Worm (Caenorhabditis elegans) whole organism, young adult: ENCODE measurements around the gene mog-5.

Source experiments
- B0035.1 ChIP-seq: sonication (generic microtip); optimal IDR thresholded peaks from 2 replicates; lab custom pipeline; 2016; ENCODE audit warnings: missing genetic modification characterization, mild to moderate bottlenecking, missing compliant biosample characterization, missing genotype, missing genetic modification reagents
- B0336.3 ChIP-seq: fragments of 200-800 bp; sonication (Bioruptor generic); IDR thresholded peaks from 2 replicates; pipeline ENCODE4 v1.3.6; 2022; ENCODE audit warnings: missing genetic modification characterization, missing compliant biosample characterization
- F49E8.2 ChIP-seq: sonication (generic microtip); optimal IDR thresholded peaks from 3 replicates; lab custom pipeline; 2017; ENCODE audit warnings: missing genetic modification characterization, mild to moderate bottlenecking, missing compliant biosample characterization, antibody characterized with exemption, moderate library complexity; ENCODE audit not compliant: insufficient read depth
- F52B5.7 ChIP-seq: sonication (generic microtip); optimal IDR thresholded peaks from 2 replicates; lab custom pipeline; 2016; ENCODE audit warnings: mild to moderate bottlenecking, missing genetic modification characterization, missing compliant biosample characterization
- F57A8.1 ChIP-seq: fragments of 200-800 bp; sonication (Bioruptor generic); optimal IDR thresholded peaks from 2 replicates; lab custom pipeline; 2018; ENCODE audit warnings: mild to moderate bottlenecking, missing genetic modification characterization, moderate library complexity, missing compliant biosample characterization
- K12H6.12 ChIP-seq: fragments of 200-800 bp; sonication (Bioruptor generic); optimal IDR thresholded peaks from 2 replicates; lab custom pipeline; 2018; ENCODE audit warnings: mild to moderate bottlenecking, missing genetic modification characterization, missing compliant biosample characterization
- Y53G8AR.9 ChIP-seq: fragments of 200-800 bp; sonication (Bioruptor generic); conservative IDR thresholded peaks from 2 replicates; pipeline ENCODE4 v1.3.6; 2022; ENCODE audit warnings: missing genetic modification reagents, missing genetic modification characterization, missing compliant biosample characterization
- Y79H2A.3 ChIP-seq: fragments of 200-800 bp; sonication (Bioruptor generic); conservative IDR thresholded peaks from 2 replicates; pipeline ENCODE4 v1.3.6; 2022; ENCODE audit warnings: missing genetic modification reagents, missing genetic modification characterization, missing compliant biosample characterization
- Y95B8A.8 ChIP-seq: fragments of 200-800 bp; sonication (Bioruptor generic); IDR thresholded peaks from 2 replicates; pipeline ENCODE4 v1.3.6; 2022; ENCODE audit warnings: missing genetic modification reagents, missing genetic modification characterization, missing compliant biosample characterization
- aptf-3 ChIP-seq: fragments of 200-800 bp; sonication (Bioruptor generic); IDR thresholded peaks from 2 replicates; pipeline ENCODE4 v1.3.6; 2022; ENCODE audit warnings: missing genetic modification characterization, missing compliant biosample characterization
- ccch-3 ChIP-seq: fragments of 200-800 bp; sonication (Bioruptor generic); optimal IDR thresholded peaks from 2 replicates; lab custom pipeline; 2018; ENCODE audit warnings: mild to moderate bottlenecking, missing genetic modification characterization, missing compliant biosample characterization
- cebp-1 ChIP-seq, 2 experiments: fragments of 200-800 bp in 1 of 2; sonication (Bioruptor generic) in 1 of 2; sonication (generic microtip) in 1 of 2; IDR thresholded peaks in 1 of 2; optimal IDR thresholded peaks in 1 of 2; 2 replicates each; pipeline versions ENCODE4 v1.3.6 to Lab custom; 2017 to 2022; ENCODE audit warnings: missing compliant biosample characterization in 2 of 2, missing genetic modification characterization in 2 of 2, mild to moderate bottlenecking in 1 of 2, missing genetic modification reagents in 1 of 2, moderate library complexity in 1 of 2
- ceh-27 ChIP-seq: fragments of 200-800 bp; sonication (Bioruptor generic); optimal IDR thresholded peaks from 2 replicates; lab custom pipeline; 2018; ENCODE audit warnings: mild to moderate bottlenecking, missing genetic modification characterization, moderate library complexity, missing compliant biosample characterization
- ceh-79 ChIP-seq: sonication (generic microtip); optimal IDR thresholded peaks from 2 replicates; lab custom pipeline; 2017; ENCODE audit warnings: mild to moderate bottlenecking, missing genetic modification characterization, missing compliant biosample characterization
- dox-1 ChIP-seq: fragments of 200-800 bp; sonication (Bioruptor generic); IDR thresholded peaks from 2 replicates; pipeline ENCODE4 v1.3.6; 2022; ENCODE audit warnings: missing genetic modification reagents, missing genetic modification characterization, missing compliant biosample characterization
- egl-44 ChIP-seq: fragments of 200-800 bp; sonication (Bioruptor generic); IDR thresholded peaks from 2 replicates; pipeline ENCODE4 v1.3.6; 2022; ENCODE audit warnings: missing genetic modification reagents, missing genetic modification characterization, missing compliant biosample characterization
- ets-4 ChIP-seq: fragments of 200-800 bp; sonication (Bioruptor generic); optimal IDR thresholded peaks from 2 replicates; lab custom pipeline; 2018; ENCODE audit warnings: mild to moderate bottlenecking, missing genetic modification characterization, missing compliant biosample characterization
- fkh-3 ChIP-seq: sonication (generic microtip); optimal IDR thresholded peaks from 2 replicates; lab custom pipeline; 2016; ENCODE audit warnings: mild to moderate bottlenecking, missing genetic modification characterization, missing compliant biosample characterization
- him-1 ChIP-seq: sonication (generic microtip); optimal IDR thresholded peaks from 2 replicates; lab custom pipeline; 2016; ENCODE audit warnings: missing genotype, missing genetic modification reagents, missing genetic modification characterization, missing compliant biosample characterization
- hlh-26 ChIP-seq: fragments of 200-800 bp; sonication (Bioruptor generic); conservative IDR thresholded peaks from 2 replicates; pipeline ENCODE4 v1.3.6; 2022; ENCODE audit warnings: missing genetic modification reagents, missing genetic modification characterization, missing compliant biosample characterization
- hrde-1 ChIP-seq: sonication (generic microtip); optimal IDR thresholded peaks from 2 replicates; lab custom pipeline; 2016; ENCODE audit warnings: missing genetic modification characterization, mild to moderate bottlenecking, missing compliant biosample characterization, moderate library complexity, missing genotype, missing genetic modification reagents, borderline replicate concordance
- hsf-1 ChIP-seq: fragments of 200-800 bp; sonication (Bioruptor generic); IDR thresholded peaks from 2 replicates; pipeline ENCODE4 v1.3.6; 2022; ENCODE audit warnings: missing genetic modification reagents, missing genetic modification characterization, missing compliant biosample characterization
- lin-26 ChIP-seq: fragments of 200-800 bp; sonication (Bioruptor generic); IDR thresholded peaks from 2 replicates; pipeline ENCODE4 v1.3.6; 2022; ENCODE audit warnings: missing genetic modification reagents, missing genetic modification characterization, missing compliant biosample characterization
- lsy-27 ChIP-seq: sonication (generic microtip); optimal IDR thresholded peaks from 2 replicates; lab custom pipeline; 2017; ENCODE audit warnings: missing genetic modification characterization, mild to moderate bottlenecking, missing compliant biosample characterization, antibody characterized with exemption, missing genotype, borderline replicate concordance; ENCODE audit not compliant: insufficient read depth
- madf-3 ChIP-seq: fragments of 200-800 bp; sonication (Bioruptor generic); IDR thresholded peaks from 2 replicates; pipeline ENCODE4 v1.3.6; 2022; ENCODE audit warnings: missing genetic modification reagents, missing genetic modification characterization, missing compliant biosample characterization
- mel-28 ChIP-seq: sonication (generic microtip); optimal IDR thresholded peaks from 2 replicates; lab custom pipeline; 2016; ENCODE audit warnings: borderline replicate concordance, mild to moderate bottlenecking, missing genetic modification characterization, missing compliant biosample characterization
- mxl-1 ChIP-seq: sonication (generic microtip); optimal IDR thresholded peaks from 2 replicates; lab custom pipeline; 2016; ENCODE audit warnings: missing genetic modification characterization, missing compliant biosample characterization
- nfyb-1 ChIP-seq: fragments of 200-800 bp; sonication (Bioruptor generic); IDR thresholded peaks from 2 replicates; pipeline ENCODE4 v1.3.6; 2022; ENCODE audit warnings: missing genetic modification reagents, missing genetic modification characterization, missing compliant biosample characterization
- nhr-179 ChIP-seq: sonication (generic microtip); optimal IDR thresholded peaks from 2 replicates; lab custom pipeline; 2016; ENCODE audit warnings: mild to moderate bottlenecking, missing genetic modification characterization, missing compliant biosample characterization
- pha-4 ChIP-seq: fragments of 150-350 bp; sonication (generic microtip); optimal IDR thresholded peaks from 2 replicates; lab custom pipeline; 2014; ENCODE audit warnings: missing biosample characterization, missing genetic modification reagents, missing genetic modification characterization
- snpc-1.3 ChIP-seq: sonication (generic microtip); optimal IDR thresholded peaks from 2 replicates; lab custom pipeline; 2017; ENCODE audit warnings: missing genetic modification characterization, mild to moderate bottlenecking, missing compliant biosample characterization, antibody characterized with exemption, moderate library complexity, missing genotype, missing genetic modification reagents; ENCODE audit not compliant: insufficient read depth
- snpc-4 ChIP-seq, 5 experiments: fragments of 150-350 bp in 1 of 5; sonication (generic microtip) in 4 of 5; optimal IDR thresholded peaks; 2 replicates each; lab custom pipeline; 2014 to 2018; ENCODE audit warnings: missing genetic modification characterization in 5 of 5, missing biosample characterization in 3 of 5, antibody characterized with exemption in 2 of 5, mild to moderate bottlenecking in 2 of 5, missing compliant biosample characterization in 2 of 5, missing genotype in 2 of 5, moderate library complexity in 2 of 5, missing genetic modification reagents in 1 of 5
- tbp1 ChIP-seq: fragments of 200-800 bp; sonication (Bioruptor generic); optimal IDR thresholded peaks from 2 replicates; lab custom pipeline; 2018; ENCODE audit warnings: mild to moderate bottlenecking, missing genetic modification characterization, missing compliant biosample characterization
- xnd-1 ChIP-seq: sonication (generic microtip); optimal IDR thresholded peaks from 2 replicates; lab custom pipeline; 2016; ENCODE audit warnings: missing genotype, missing genetic modification reagents, missing genetic modification characterization, missing compliant biosample characterization
- ztf-18 ChIP-seq: sonication (generic microtip); optimal IDR thresholded peaks from 2 replicates; lab custom pipeline; 2016; ENCODE audit warnings: missing genotype, mild to moderate bottlenecking, missing genetic modification characterization, missing compliant biosample characterization
- ztf-3 ChIP-seq: fragments of 200-800 bp; sonication (Bioruptor generic); optimal IDR thresholded peaks from 2 replicates; lab custom pipeline; 2018; ENCODE audit warnings: mild to moderate bottlenecking, missing genetic modification characterization, missing compliant biosample characterization

The mog-5 gene

ce11 chrII:5379614-5380077 lies 19.7 kb upstream of the mog-5 start, which contains the start of gene pkc-3 (continued):
- peak; percentile 30; the same call in 1 of the 2 replicates for TF ChIP-seq egl-44 (GFP tag; lab: Robert Waterston, UW)
- TF ChIP-seq, all 124 proteins: peak for 70

- TF ChIP-seq snpc-4 (GFP tag; optimal IDR thresholded peaks at IDR 0.05; lab: Kevin White, UChicago) (no peak), snpc-4 (tag; optimal IDR thresholded peaks at IDR 0.05; lab: Kevin White, UChicago) (no peak), xnd-1 (tag; lab: Kevin White, UChicago) (no peak), hrde-1 (tag; lab: Kevin White, UChicago) (peak; percentile 53), Y79H2A.3 (GFP tag; lab: Robert Waterston, UW) (no peak), nfyb-1 (GFP tag; lab: Robert Waterston, UW) (0 out of 2 replicates have a peak, but pooled peaks have one; percentile 8), pha-4 (tag; lab: Kevin White, UChicago) (no peak)
These were observed 15.1 kb upstream of the mog-5 start for ce11 chrII:5384282-5384681.

ce11 chrII:5387217-5387616 lies 12.1 kb upstream of the mog-5 start, which contains the start of gene ccpp-6:
TSS of gene ccpp-6 (minus strand) at chrII:5387317.
- TF ChIP-seq Y95B8A.8 (peak; percentile 36; the same call in 1 of the 2 replicates), madf-3 (GFP tag; lab: Robert Waterston, UW) (0 out of 2 replicates have a peak, but pooled peaks have one; percentile 42), Y53G8AR.9 (0 out of 2 replicates have a peak, but pooled peaks have one; percentile 11), lsy-27 (no peak), lin-26 (GFP tag; lab: Robert Waterston, UW) (no peak), ceh-79 (tag; lab: Kevin White, UChicago) (no peak), B0336.3 (peak; percentile 40; the same call in 1 of the 2 replicates), ceh-27 (GFP tag; lab: Kevin White, UChicago) (no peak), him-1 (peak; percentile 23), nhr-179 (tag; lab: Kevin White, UChicago) (no peak), hsf-1 (0 out of 2 replicates have a peak, but pooled peaks have one; percentile 22), ztf-3 (GFP tag; lab: Kevin White, UChicago) (no peak)

- TF ChIP-seq nfyb-1 (GFP tag; lab: Robert Waterston, UW) = 0 out of 2 replicates have a peak, but pooled peaks have one; percentile 36
- TF ChIP-seq tbp1 (GFP tag; lab: Kevin White, UChicago) = no peak
- no peak for TF ChIP-seq F57A8.1 (GFP tag; lab: Kevin White, UChicago)
- no peak for TF ChIP-seq B0035.1 (tag; lab: Kevin White, UChicago)
- no peak for TF ChIP-seq madf-3 (GFP tag; lab: Robert Waterston, UW)
- TF ChIP-seq snpc-1.3 (tag; lab: Kevin White, UChicago) = no peak
- no peak for TF ChIP-seq lsy-27
- no peak for TF ChIP-seq mel-28 (tag; lab: Kevin White, UChicago)
These were observed 10.4 kb upstream of the mog-5 start, which contains the start of gene rsp-4 for ce11 chrII:5388786-5389421. TSS of gene rsp-4 (minus strand) at chrII:5388836.

ce11 chrII:5389831-5390323 lies 9.5 kb upstream of the mog-5 start, which contains the start of gene ndx-6:
TSS of gene ndx-6 (minus strand) at chrII:5389881.
- TF ChIP-seq ets-4 (GFP tag; lab: Kevin White, UChicago) (no peak), cebp-1 (GFP tag; IDR thresholded peaks at IDR 0.05; lab: Robert Waterston, UW) (no peak), cebp-1 (tag; optimal IDR thresholded peaks at IDR 0.05; lab: Kevin White, UChicago) (peak; percentile 65), K12H6.12 (tag; lab: Kevin White, UChicago) (no peak), F52B5.7 (tag; lab: Kevin White, UChicago) (no peak), ztf-18 (tag; lab: Kevin White, UChicago) (peak; percentile 95), mel-28 (tag; lab: Kevin White, UChicago) (no peak), ceh-79 (tag; lab: Kevin White, UChicago) (no peak), hsf-1 (peak; percentile 53; the same call in 1 of the 2 replicates), F49E8.2 (tag; lab: Kevin White, UChicago) (peak; percentile 30), aptf-3 (no peak), madf-3 (GFP tag; lab: Robert Waterston, UW) (peak; percentile 75; the same call in 1 of the 2 replicates), ccch-3 (GFP tag; lab: Kevin White, UChicago) (no peak), hlh-26 (GFP tag; lab: Robert Waterston, UW) (no peak), fkh-3 (no peak), ceh-27 (GFP tag; lab: Kevin White, UChicago) (peak; percentile 46), hrde-1 (tag; lab: Kevin White, UChicago) (no peak), dox-1 (peak; percentile 67), mxl-1 (no peak)
